Worm (Caenorhabditis elegans) whole organism, L2 larva: Measurements from ENCODE around the gene panl-3.

Experiments
- C34F6.9 ChIP-seq: fragments of 150-350 bp; optimal IDR thresholded peaks from 2 replicates; lab custom pipeline; 2014; ENCODE audit warnings: missing biosample characterization, missing genetic modification characterization
- aly-2 ChIP-seq: fragments of 150-350 bp; optimal IDR thresholded peaks from 2 replicates; lab custom pipeline; 2014; ENCODE audit warnings: missing biosample characterization, missing genetic modification characterization
- blmp-1 ChIP-seq: sonication (generic microtip); optimal IDR thresholded peaks from 2 replicates; lab custom pipeline; 2017; ENCODE audit warnings: missing genetic modification characterization, mild to moderate bottlenecking, missing compliant biosample characterization, antibody characterized with exemption, moderate library complexity; ENCODE audit not compliant: insufficient read depth
- crh-2 ChIP-seq: sonication (generic microtip); optimal IDR thresholded peaks from 2 replicates; lab custom pipeline; 2017; ENCODE audit warnings: missing biosample characterization, missing genetic modification characterization
- dmd-4 ChIP-seq: sonication (generic microtip); optimal IDR thresholded peaks from 2 replicates; lab custom pipeline; 2017; ENCODE audit warnings: missing biosample characterization, missing genetic modification characterization
- egl-27 ChIP-seq: sonication (generic microtip); optimal IDR thresholded peaks from 3 replicates; lab custom pipeline; 2017; ENCODE audit warnings: missing biosample characterization, missing genetic modification reagents, missing genetic modification characterization
- elt-3 ChIP-seq: sonication (generic microtip); optimal IDR thresholded peaks from 2 replicates; lab custom pipeline; 2017; ENCODE audit warnings: missing biosample characterization, missing genetic modification characterization
- fos-1 ChIP-seq: fragments of 150-350 bp; optimal IDR thresholded peaks from 2 replicates; lab custom pipeline; 2014; ENCODE audit warnings: missing biosample characterization, missing genetic modification characterization
- gmeb-1 ChIP-seq: fragments of 150-350 bp; optimal IDR thresholded peaks from 2 replicates; lab custom pipeline; 2014; ENCODE audit warnings: missing biosample characterization, missing genetic modification characterization
- lin-13 ChIP-seq: fragments of 150-350 bp; optimal IDR thresholded peaks from 2 replicates; lab custom pipeline; 2014; ENCODE audit warnings: missing biosample characterization, missing genetic modification reagents, missing genetic modification characterization
- lin-39 ChIP-seq: fragments of 150-350 bp; optimal IDR thresholded peaks from 2 replicates; lab custom pipeline; 2014; ENCODE audit warnings: missing biosample characterization, missing genetic modification reagents, missing genetic modification characterization
- lsy-2 ChIP-seq, 2 experiments: fragments of 150-350 bp in 1 of 2; sonication (generic microtip) in 1 of 2; optimal IDR thresholded peaks; 2 replicates each; lab custom pipeline; 2014 to 2017; ENCODE audit warnings: missing biosample characterization in 2 of 2, missing genetic modification characterization in 2 of 2
- nhr-10 ChIP-seq: sonication (generic microtip); optimal IDR thresholded peaks from 2 replicates; lab custom pipeline; 2017; ENCODE audit warnings: missing biosample characterization, missing genetic modification characterization
- nhr-12 ChIP-seq: fragments of 150-350 bp; optimal IDR thresholded peaks from 2 replicates; lab custom pipeline; 2014; ENCODE audit warnings: missing biosample characterization, missing genetic modification characterization
- nhr-129 ChIP-seq: fragments of 150-350 bp; optimal IDR thresholded peaks from 2 replicates; lab custom pipeline; 2014; ENCODE audit warnings: missing biosample characterization, missing genetic modification characterization
- nhr-21 ChIP-seq: fragments of 150-350 bp; optimal IDR thresholded peaks from 2 replicates; lab custom pipeline; 2014; ENCODE audit warnings: missing biosample characterization, missing genetic modification characterization
- peb-1 ChIP-seq: fragments of 150-350 bp; optimal IDR thresholded peaks from 2 replicates; lab custom pipeline; 2014; ENCODE audit warnings: missing biosample characterization, missing genetic modification characterization
- sem-4 ChIP-seq: fragments of 150-350 bp; optimal IDR thresholded peaks from 2 replicates; lab custom pipeline; 2014; ENCODE audit warnings: missing biosample characterization, missing genetic modification reagents, missing genetic modification characterization
- skn-1 ChIP-seq: sonication (generic microtip); optimal IDR thresholded peaks from 2 replicates; lab custom pipeline; 2017; ENCODE audit warnings: missing biosample characterization, missing genetic modification characterization
- sma-3 ChIP-seq: sonication (generic microtip); optimal IDR thresholded peaks from 2 replicates; lab custom pipeline; 2016; ENCODE audit warnings: missing genetic modification reagents, missing genetic modification characterization, missing compliant biosample characterization
- sma-9 ChIP-seq, 2 experiments: fragments of 150-350 bp in 1 of 2; sonication (generic microtip) in 1 of 2; optimal IDR thresholded peaks; 2 replicates each; lab custom pipeline; 2014 to 2016; ENCODE audit warnings: missing genetic modification characterization in 2 of 2, mild to moderate bottlenecking in 1 of 2, missing biosample characterization in 1 of 2, missing compliant biosample characterization in 1 of 2, missing genetic modification reagents in 1 of 2, moderate library complexity in 1 of 2
- unc-55 ChIP-seq: fragments of 150-350 bp; sonication (generic microtip); optimal IDR thresholded peaks from 3 replicates; lab custom pipeline; 2014; ENCODE audit warnings: missing biosample characterization, missing genetic modification reagents, missing genetic modification characterization
- unc-62 ChIP-seq: fragments of 150-350 bp; optimal IDR thresholded peaks from 2 replicates; lab custom pipeline; 2014; ENCODE audit warnings: missing biosample characterization, missing genetic modification reagents, missing genetic modification characterization
- ztf-4 ChIP-seq: fragments of 150-350 bp; optimal IDR thresholded peaks from 2 replicates; lab custom pipeline; 2014; ENCODE audit warnings: missing biosample characterization, missing genetic modification characterization

Gene panl-3

DNA sequence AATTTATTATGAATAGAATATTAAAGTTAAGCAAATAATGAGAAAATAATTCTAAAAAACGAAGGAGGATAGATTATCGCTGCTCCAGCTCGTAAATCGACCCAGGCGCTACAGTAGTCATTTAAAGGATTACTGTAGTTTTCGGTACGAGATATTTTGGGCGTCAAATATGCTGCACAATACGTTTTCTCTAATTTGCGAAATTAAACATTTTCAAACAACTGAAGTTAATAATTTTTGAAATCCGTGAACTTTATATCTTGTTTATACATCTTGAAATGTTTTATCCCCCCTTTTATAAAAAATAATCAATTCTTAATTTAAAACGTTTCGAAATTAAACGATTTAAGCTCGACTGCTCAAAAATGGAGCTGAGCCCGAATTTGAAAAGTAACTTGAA lies 27.2 kb downstream of the panl-3 start, which contains the start of gene K11H3.2:
TSS of gene K11H3.2 (plus strand) at position 301 of the 400 bp plus-strand sequence.
- TF ChIP-seq nhr-10 (tag; lab: Kevin White, UChicago): no peak

ce11 chrIII:9848083-9848482 lies 29.2 kb downstream of the panl-3 start, which contains the start of gene mrpl-36:
Gene mrpl-36, minus strand, starts transcription at chrIII:9848116.
- peak; percentile 72 for TF ChIP-seq C34F6.9 (tag; lab: Kevin White, UChicago)
- peak; percentile 24 for TF ChIP-seq lin-13
- no peak for TF ChIP-seq egl-27 (tag; lab: Kevin White, UChicago)
- TF ChIP-seq unc-55 (GFP tag; lab: Kevin White, UChicago): peak; percentile 73
- no peak for TF ChIP-seq nhr-10 (tag; lab: Kevin White, UChicago)
- TF ChIP-seq sem-4 (tag; lab: Kevin White, UChicago): peak; percentile 14
- peak; percentile 33 for TF ChIP-seq nhr-129 (tag; lab: Kevin White, UChicago)
- TF ChIP-seq fos-1 (tag; lab: Kevin White, UChicago): peak; percentile 27
- TF ChIP-seq elt-3 (tag; lab: Kevin White, UChicago): no peak
- TF ChIP-seq lsy-2 (tag; optimal IDR thresholded peaks at IDR 0.05; lab: Kevin White, UChicago): peak in 1 of 2 experiments; percentile 67

ce11 chrIII:9848603-9849002 lies 29.7 kb downstream of the panl-3 start:
- no peak for TF ChIP-seq skn-1
- no peak for TF ChIP-seq dmd-4 (tag; lab: Kevin White, UChicago)
- no peak for TF ChIP-seq egl-27 (tag; lab: Kevin White, UChicago)
- no peak for TF ChIP-seq peb-1 (tag; lab: Kevin White, UChicago)
- TF ChIP-seq aly-2 (tag; lab: Kevin White, UChicago): no peak
- TF ChIP-seq unc-62: no peak
- no peak for TF ChIP-seq fos-1 (tag; lab: Kevin White, UChicago)
- TF ChIP-seq C34F6.9 (tag; lab: Kevin White, UChicago): no peak
- no peak for TF ChIP-seq lsy-2 (tag; optimal IDR thresholded peaks at IDR 0.05; lab: Kevin White, UChicago)

DNA sequence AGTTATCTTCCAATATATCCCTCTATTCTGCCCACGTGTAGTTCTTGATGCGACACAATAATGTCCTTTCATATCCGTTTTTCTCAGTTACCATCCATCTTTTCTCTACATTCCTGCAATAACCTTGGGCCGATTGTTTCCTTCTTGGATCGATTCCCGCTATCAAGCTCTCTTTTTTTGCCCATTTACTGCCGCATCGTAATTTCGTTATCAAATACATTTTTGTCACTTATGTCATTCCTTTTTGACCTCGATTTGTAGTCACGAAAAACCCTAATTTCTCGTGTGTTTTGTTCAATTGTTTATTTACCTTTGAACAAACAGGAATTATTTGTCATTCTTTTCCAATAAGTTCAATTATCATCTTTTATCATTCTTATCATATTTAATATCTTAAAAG lies 31.1 kb downstream of the panl-3 start:
- no peak for TF ChIP-seq peb-1 (tag; lab: Kevin White, UChicago)
- TF ChIP-seq blmp-1 (tag; lab: Kevin White, UChicago): no peak
- no peak for TF ChIP-seq ztf-4 (tag; lab: Kevin White, UChicago)
- TF ChIP-seq nhr-21 (tag; lab: Kevin White, UChicago): peak; percentile 41
- TF ChIP-seq gmeb-1 (tag; lab: Kevin White, UChicago): peak; percentile 23
- TF ChIP-seq elt-3 (tag; lab: Kevin White, UChicago): no peak
- peak; percentile 29 for TF ChIP-seq crh-2 (tag; lab: Kevin White, UChicago)
- peak; percentile 5 for TF ChIP-seq nhr-129 (tag; lab: Kevin White, UChicago)
- TF ChIP-seq sma-3 (GFP tag; lab: Kevin White, UChicago): peak; percentile 46
- TF ChIP-seq nhr-12: no peak
- no peak for TF ChIP-seq lin-39
- peak; percentile 57 for TF ChIP-seq fos-1 (tag; lab: Kevin White, UChicago)
- TF ChIP-seq skn-1: peak; percentile 74

ce11 chrIII:9850877-9851276 lies 32.0 kb downstream of the panl-3 start:
- TF ChIP-seq fos-1 (tag; lab: Kevin White, UChicago) (peak; percentile 6), sma-9 (GFP tag; optimal IDR thresholded peaks at IDR 0.05; lab: Kevin White, UChicago) (no peak), sma-9 (tag; optimal IDR thresholded peaks at IDR 0.05; lab: Kevin White, UChicago) (no peak)

DNA sequence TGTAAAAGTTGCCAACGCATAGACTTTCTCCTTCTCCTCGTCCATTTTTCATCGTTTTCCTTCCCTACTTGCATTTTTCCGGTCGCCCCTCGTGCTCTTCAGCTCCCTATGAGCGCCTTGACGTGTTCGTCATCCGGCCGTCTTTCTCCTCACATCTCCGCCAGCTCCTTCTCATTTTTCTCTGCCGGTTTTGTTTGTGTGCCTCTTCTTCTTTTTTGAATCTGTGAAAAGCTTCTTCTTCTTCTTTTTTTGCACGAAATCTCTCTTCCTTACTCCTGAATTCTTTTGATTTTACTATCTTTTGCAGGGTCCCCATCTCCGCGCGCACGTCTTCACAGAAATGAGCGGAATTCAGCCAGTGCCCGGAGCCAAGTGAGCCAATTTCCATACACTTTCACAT lies 32.7 kb downstream of the panl-3 start, which contains the start of gene K11H3.3:
TSS of gene K11H3.3 (plus strand) at position 308 of the 400 bp plus-strand sequence.
- TF ChIP-seq C34F6.9 (tag; lab: Kevin White, UChicago) (peak; percentile 5), egl-27 (tag; lab: Kevin White, UChicago) (no peak), nhr-129 (tag; lab: Kevin White, UChicago) (peak; percentile 10)

ce11 chrIII:9853667-9854620 lies 35.1 kb downstream of the panl-3 start:
- no peak for TF ChIP-seq C34F6.9 (tag; lab: Kevin White, UChicago)
- TF ChIP-seq nhr-12: no peak
- TF ChIP-seq aly-2 (tag; lab: Kevin White, UChicago): no peak
- no peak for TF ChIP-seq gmeb-1 (tag; lab: Kevin White, UChicago)
- peak; percentile 7 for TF ChIP-seq nhr-21 (tag; lab: Kevin White, UChicago)
- TF ChIP-seq, all 48 proteins: peak for 1
